Worm (Caenorhabditis elegans): Measurements from ENCODE around the gene F35E8.2.

The F35E8.2 gene

ce11 chrV:15890115-15890514 lies 15.3 kb upstream of the F35E8.2 start:
- TF ChIP-seq unc-62 (GFP tag; optimal IDR thresholded peaks at IDR 0.05) = no peak

DNA sequence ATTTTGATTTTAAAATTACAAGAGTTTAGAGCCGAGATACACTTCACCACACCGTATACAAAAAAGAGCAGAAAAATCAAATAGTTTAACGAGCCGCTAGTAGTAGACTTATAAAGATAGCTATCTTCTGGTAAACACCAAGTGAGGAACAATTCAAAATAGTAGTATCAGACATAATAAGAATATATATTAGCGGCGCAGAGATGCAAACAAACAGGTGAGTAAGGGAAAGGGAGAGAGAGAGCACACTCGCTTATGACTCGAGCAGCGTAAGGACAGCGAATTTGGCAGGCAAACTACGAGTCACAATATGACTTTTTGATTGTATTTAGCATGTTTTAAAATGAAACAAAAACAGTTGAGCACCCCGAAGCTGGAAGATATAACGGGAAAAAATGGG lies 14.2 kb upstream of the F35E8.2 start:
- no peak for TF ChIP-seq unc-62 (GFP tag; optimal IDR thresholded peaks at IDR 0.05)

ce11 chrV:15891761-15892160 lies 13.7 kb upstream of the F35E8.2 start, which contains the start of gene T06C12.12:
TSS of gene T06C12.12 (plus strand) at chrV:15892061.
- TF ChIP-seq unc-62 (GFP tag; optimal IDR thresholded peaks at IDR 0.05) = no peak

- no peak for TF ChIP-seq unc-62 (GFP tag; optimal IDR thresholded peaks at IDR 0.05)
Observed at ce11 chrV:15892696-15893095, 12.8 kb upstream of the F35E8.2 start, which contains the start of gene T06C12.11. TSS of gene T06C12.11 (plus strand) at chrV:15892996.

ce11 chrV:15896671-15897070 lies 8.8 kb upstream of the F35E8.2 start, which contains the start of gene nhr-213:
TSS of gene nhr-213 (minus strand) at chrV:15896771.
- no peak for TF ChIP-seq unc-62 (GFP tag; optimal IDR thresholded peaks at IDR 0.05)

- TF ChIP-seq unc-62 (GFP tag; optimal IDR thresholded peaks at IDR 0.05) = no peak
Observed at ce11 chrV:15897696-15898095, 7.8 kb upstream of the F35E8.2 start, which contains the start of gene str-60. TSS of gene str-60 (plus strand) at chrV:15897996.

- no peak for TF ChIP-seq unc-62 (GFP tag; optimal IDR thresholded peaks at IDR 0.05)
Observed at ce11 chrV:15899696-15900095, 5.8 kb upstream of the F35E8.2 start, which contains the start of gene T06C12.14. TSS of gene T06C12.14 (plus strand) at chrV:15899996.

- no peak for TF ChIP-seq unc-62 (GFP tag; optimal IDR thresholded peaks at IDR 0.05)
Observed at ce11 chrV:15900564-15900963, 4.9 kb upstream of the F35E8.2 start.

ce11 chrV:15911848-15912247 lies 6.4 kb downstream of the F35E8.2 start, which contains the start of gene F35E8.6:
TSS of gene F35E8.6 (plus strand) at chrV:15912148.
- no peak for TF ChIP-seq unc-62 (GFP tag; optimal IDR thresholded peaks at IDR 0.05)

- no peak for TF ChIP-seq unc-62 (GFP tag; optimal IDR thresholded peaks at IDR 0.05)
Observed at ce11 chrV:15912677-15913076, 7.2 kb downstream of the F35E8.2 start.

- no peak for TF ChIP-seq unc-62 (GFP tag; optimal IDR thresholded peaks at IDR 0.05)
Observed at ce11 chrV:15913714-15914113, 8.3 kb downstream of the F35E8.2 start, which contains the start of gene F35E8.7. TSS of gene F35E8.7 (plus strand) at chrV:15914014.

ce11 chrV:15914774-15915173 lies 9.3 kb downstream of the F35E8.2 start:
- no peak for TF ChIP-seq unc-62 (GFP tag; optimal IDR thresholded peaks at IDR 0.05)

- TF ChIP-seq unc-62 (GFP tag; optimal IDR thresholded peaks at IDR 0.05) = no peak
Observed at ce11 chrV:15915307-15915706, 9.8 kb downstream of the F35E8.2 start.

DNA sequence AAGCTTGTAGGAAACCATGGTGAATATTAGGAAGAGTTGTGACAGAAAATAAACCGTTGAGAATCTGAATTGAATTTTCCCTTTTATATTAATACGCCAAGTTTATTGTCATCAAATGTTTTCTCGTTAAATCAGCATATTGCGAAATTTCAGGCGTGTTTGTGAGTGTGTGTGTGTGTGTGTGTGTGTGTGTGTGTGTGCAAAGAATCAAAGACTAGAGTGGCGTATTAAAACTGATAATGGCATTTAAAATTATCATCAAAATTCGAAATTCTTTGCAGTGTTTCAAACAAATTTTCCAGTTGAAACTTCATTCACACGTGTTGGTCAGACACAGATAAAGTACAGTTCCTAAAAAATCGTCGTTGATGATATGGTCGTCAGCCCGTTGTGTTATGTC lies 10.5 kb downstream of the F35E8.2 start, which contains the start of gene gst-38:
gst-38 (minus strand) TSS at position 152 of the 400 bp plus-strand sequence.
- no peak for TF ChIP-seq unc-62 (GFP tag; optimal IDR thresholded peaks at IDR 0.05)

ce11 chrV:15917458-15917857 lies 12.0 kb downstream of the F35E8.2 start, which contains the start of gene F35E8.9:
TSS of gene F35E8.9 (minus strand) at chrV:15917558.
- TF ChIP-seq unc-62 (GFP tag; optimal IDR thresholded peaks at IDR 0.05) = no peak

ce11 chrV:15920273-15920672 lies 14.8 kb downstream of the F35E8.2 start, which contains the start of gene F35E8.10:
TSS of gene F35E8.10 (minus strand) at chrV:15920373.
- no peak for TF ChIP-seq unc-62 (GFP tag; optimal IDR thresholded peaks at IDR 0.05)

ce11 chrV:15921102-15921501 lies 15.6 kb downstream of the F35E8.2 start, which contains the start of gene cdr-1:
TSS of gene cdr-1 (plus strand) at chrV:15921309.
- TF ChIP-seq unc-62 (GFP tag; optimal IDR thresholded peaks at IDR 0.05) = no peak

ce11 chrV:15922979-15923378 lies 17.5 kb downstream of the F35E8.2 start, which contains the start of gene F35E8.13:
TSS of gene F35E8.13 (plus strand) at chrV:15923279.
- TF ChIP-seq unc-62 (GFP tag; optimal IDR thresholded peaks at IDR 0.05) = no peak

Measured in whole organism, dauer.